Worm (Caenorhabditis elegans) whole organism, young adult: ENCODE measurements around the gene far-3.

ENCODE experiments used
- B0019.2 ChIP-seq: fragments of 200-800 bp; sonication (Bioruptor generic); conservative IDR thresholded peaks from 2 replicates; pipeline ENCODE4 v1.3.6; 2022; ENCODE audit warnings: missing genetic modification reagents, missing genetic modification characterization, missing compliant biosample characterization
- B0035.1 ChIP-seq: sonication (generic microtip); optimal IDR thresholded peaks from 2 replicates; lab custom pipeline; 2016; ENCODE audit warnings: missing genetic modification characterization, mild to moderate bottlenecking, missing compliant biosample characterization, missing genotype, missing genetic modification reagents
- F33H1.4 ChIP-seq: fragments of 200-800 bp; sonication (Bioruptor generic); IDR thresholded peaks from 2 replicates; pipeline ENCODE4 v1.3.6; 2022; ENCODE audit warnings: missing genetic modification reagents, missing genetic modification characterization, missing compliant biosample characterization
- F37B4.10 ChIP-seq: fragments of 200-800 bp; sonication (Bioruptor generic); IDR thresholded peaks from 2 replicates; pipeline ENCODE4 v1.3.6; 2022; ENCODE audit warnings: missing genetic modification characterization, missing compliant biosample characterization
- Y56A3A.18 ChIP-seq: fragments of 200-800 bp; sonication (Bioruptor generic); IDR thresholded peaks from 2 replicates; pipeline ENCODE4 v1.3.6; 2022; ENCODE audit warnings: missing genetic modification reagents, missing genetic modification characterization, missing compliant biosample characterization
- Y79H2A.3 ChIP-seq: fragments of 200-800 bp; sonication (Bioruptor generic); conservative IDR thresholded peaks from 2 replicates; pipeline ENCODE4 v1.3.6; 2022; ENCODE audit warnings: missing genetic modification reagents, missing genetic modification characterization, missing compliant biosample characterization
- Y95B8A.8 ChIP-seq: fragments of 200-800 bp; sonication (Bioruptor generic); IDR thresholded peaks from 2 replicates; pipeline ENCODE4 v1.3.6; 2022; ENCODE audit warnings: missing genetic modification reagents, missing genetic modification characterization, missing compliant biosample characterization
- akir-1 ChIP-seq: fragments of 200-800 bp; sonication (Bioruptor generic); optimal IDR thresholded peaks from 2 replicates; lab custom pipeline; 2018; ENCODE audit warnings: mild to moderate bottlenecking, missing genetic modification characterization, moderate library complexity, missing compliant biosample characterization
- ama-1 ChIP-seq, 3 experiments: fragments of 150-350 bp in 1 of 3; sonication (generic microtip) in 2 of 3; optimal IDR thresholded peaks; 2 replicates each; lab custom pipeline; 2014 to 2018; ENCODE audit warnings: missing biosample characterization in 2 of 3, missing genetic modification characterization in 2 of 3, missing genetic modification reagents in 2 of 3
- attf-3 ChIP-seq: fragments of 200-800 bp; sonication (Bioruptor generic); conservative IDR thresholded peaks from 2 replicates; pipeline ENCODE4 v1.3.6; 2022; ENCODE audit warnings: missing genetic modification reagents, missing genetic modification characterization, missing compliant biosample characterization
- bed-1 ChIP-seq: fragments of 200-800 bp; sonication (Bioruptor generic); IDR thresholded peaks from 2 replicates; pipeline ENCODE4 v1.3.6; 2022; ENCODE audit warnings: missing genetic modification reagents, missing genetic modification characterization, missing compliant biosample characterization
- bed-2 ChIP-seq: fragments of 200-800 bp; sonication (Bioruptor generic); IDR thresholded peaks from 2 replicates; pipeline ENCODE4 v1.3.6; 2022; ENCODE audit warnings: missing genetic modification reagents, missing genetic modification characterization, missing compliant biosample characterization
- ccch-3 ChIP-seq: fragments of 200-800 bp; sonication (Bioruptor generic); optimal IDR thresholded peaks from 2 replicates; lab custom pipeline; 2018; ENCODE audit warnings: mild to moderate bottlenecking, missing genetic modification characterization, missing compliant biosample characterization
- ceh-40 ChIP-seq: fragments of 200-800 bp; sonication (Bioruptor generic); IDR thresholded peaks from 2 replicates; pipeline ENCODE4 v1.3.6; 2022; ENCODE audit warnings: missing genetic modification characterization, missing compliant biosample characterization
- ceh-58 ChIP-seq: fragments of 200-800 bp; sonication (Bioruptor generic); IDR thresholded peaks from 2 replicates; pipeline ENCODE4 v1.3.6; 2022; ENCODE audit warnings: missing genetic modification characterization, missing compliant biosample characterization
- dox-1 ChIP-seq: fragments of 200-800 bp; sonication (Bioruptor generic); IDR thresholded peaks from 2 replicates; pipeline ENCODE4 v1.3.6; 2022; ENCODE audit warnings: missing genetic modification reagents, missing genetic modification characterization, missing compliant biosample characterization
- dpl-1 ChIP-seq: fragments of 150-350 bp; optimal IDR thresholded peaks from 2 replicates; lab custom pipeline; 2014; ENCODE audit warnings: missing biosample characterization, missing genetic modification reagents, missing genetic modification characterization
- efl-1 ChIP-seq: fragments of 150-350 bp; optimal IDR thresholded peaks from 2 replicates; lab custom pipeline; 2014; ENCODE audit warnings: missing biosample characterization, missing genetic modification reagents, missing genetic modification characterization
- egl-18 ChIP-seq: fragments of 200-800 bp; sonication (Bioruptor generic); IDR thresholded peaks from 2 replicates; pipeline ENCODE4 v1.3.6; 2022; ENCODE audit warnings: missing genetic modification reagents, missing genetic modification characterization, missing compliant biosample characterization
- egrh-3 ChIP-seq: fragments of 200-800 bp; sonication (Bioruptor generic); IDR thresholded peaks from 2 replicates; pipeline ENCODE4 v1.3.6; 2022; ENCODE audit warnings: missing genetic modification reagents, missing genetic modification characterization, missing compliant biosample characterization
- ets-4 ChIP-seq: fragments of 200-800 bp; sonication (Bioruptor generic); optimal IDR thresholded peaks from 2 replicates; lab custom pipeline; 2018; ENCODE audit warnings: mild to moderate bottlenecking, missing genetic modification characterization, missing compliant biosample characterization
- hlh-12 ChIP-seq: sonication (generic microtip); optimal IDR thresholded peaks from 2 replicates; lab custom pipeline; 2016; ENCODE audit warnings: missing genetic modification characterization, missing compliant biosample characterization
- hlh-26 ChIP-seq: fragments of 200-800 bp; sonication (Bioruptor generic); conservative IDR thresholded peaks from 2 replicates; pipeline ENCODE4 v1.3.6; 2022; ENCODE audit warnings: missing genetic modification reagents, missing genetic modification characterization, missing compliant biosample characterization
- let-526 ChIP-seq: fragments of 200-800 bp; sonication (Bioruptor generic); IDR thresholded peaks from 2 replicates; pipeline ENCODE4 v1.3.6; 2022; ENCODE audit warnings: missing genetic modification reagents, missing genetic modification characterization, missing compliant biosample characterization
- lin-35 ChIP-seq, 3 experiments: fragments of 150-350 bp in 2 of 3; sonication (generic microtip) in 1 of 3; optimal IDR thresholded peaks; 2 replicates each; lab custom pipeline; 2014 to 2018; ENCODE audit warnings: missing biosample characterization in 3 of 3, missing genetic modification characterization in 3 of 3, missing genetic modification reagents in 3 of 3
- lin-40 ChIP-seq: sonication (generic microtip); optimal IDR thresholded peaks from 2 replicates; lab custom pipeline; 2016; ENCODE audit warnings: missing genetic modification characterization, mild to moderate bottlenecking, missing compliant biosample characterization, missing genotype, missing genetic modification reagents
- lin-54 ChIP-seq: fragments of 200-800 bp; sonication (Bioruptor generic); optimal IDR thresholded peaks from 2 replicates; lab custom pipeline; 2018; ENCODE audit warnings: mild to moderate bottlenecking, missing genetic modification characterization, missing compliant biosample characterization
- lsl-1 ChIP-seq: fragments of 200-800 bp; sonication (Bioruptor generic); optimal IDR thresholded peaks from 2 replicates; lab custom pipeline; 2018; ENCODE audit warnings: mild to moderate bottlenecking, missing genetic modification characterization, moderate library complexity, missing compliant biosample characterization
- madf-10 ChIP-seq: sonication (generic microtip); optimal IDR thresholded peaks from 2 replicates; lab custom pipeline; 2016; ENCODE audit warnings: mild to moderate bottlenecking, missing genetic modification characterization, missing compliant biosample characterization
- madf-8 ChIP-seq: fragments of 200-800 bp; sonication (Bioruptor generic); conservative IDR thresholded peaks from 2 replicates; pipeline ENCODE4 v1.3.6; 2022; ENCODE audit warnings: missing genetic modification reagents, missing genetic modification characterization, missing compliant biosample characterization
- mel-28 ChIP-seq: sonication (generic microtip); optimal IDR thresholded peaks from 2 replicates; lab custom pipeline; 2016; ENCODE audit warnings: borderline replicate concordance, mild to moderate bottlenecking, missing genetic modification characterization, missing compliant biosample characterization
- mxl-1 ChIP-seq: sonication (generic microtip); optimal IDR thresholded peaks from 2 replicates; lab custom pipeline; 2016; ENCODE audit warnings: missing genetic modification characterization, missing compliant biosample characterization
- nhr-120 ChIP-seq: fragments of 200-800 bp; sonication (Bioruptor generic); IDR thresholded peaks from 2 replicates; pipeline ENCODE4 v1.3.6; 2022; ENCODE audit warnings: missing genetic modification characterization, missing compliant biosample characterization
- nhr-27 ChIP-seq: fragments of 200-800 bp; sonication (Bioruptor generic); optimal IDR thresholded peaks from 2 replicates; lab custom pipeline; 2018; ENCODE audit warnings: mild to moderate bottlenecking, missing genetic modification characterization, moderate library complexity, missing compliant biosample characterization
- pbrm-1 ChIP-seq: fragments of 200-800 bp; sonication (Bioruptor generic); IDR thresholded peaks from 2 replicates; pipeline ENCODE4 v1.3.6; 2022; ENCODE audit warnings: missing genetic modification reagents, missing genetic modification characterization, missing compliant biosample characterization
- pha-4 ChIP-seq: fragments of 150-350 bp; sonication (generic microtip); optimal IDR thresholded peaks from 2 replicates; lab custom pipeline; 2014; ENCODE audit warnings: missing biosample characterization, missing genetic modification reagents, missing genetic modification characterization
- rec-8 ChIP-seq, 2 experiments: sonication (generic microtip); optimal IDR thresholded peaks; 2 replicates each; lab custom pipeline; 2016; ENCODE audit warnings: mild to moderate bottlenecking in 2 of 2, missing genetic modification characterization in 2 of 2, missing genetic modification reagents in 2 of 2, missing genotype in 2 of 2, missing biosample characterization in 1 of 2, missing compliant biosample characterization in 1 of 2, moderate library complexity in 1 of 2
- sdz-38 ChIP-seq: sonication (generic microtip); optimal IDR thresholded peaks from 2 replicates; lab custom pipeline; 2016; ENCODE audit warnings: missing genotype, missing genetic modification characterization, missing compliant biosample characterization
- unc-130 ChIP-seq: sonication (generic microtip); optimal IDR thresholded peaks from 2 replicates; lab custom pipeline; 2016; ENCODE audit warnings: missing genetic modification reagents, missing genetic modification characterization, missing compliant biosample characterization
- zfh-2 ChIP-seq: fragments of 200-800 bp; sonication (Bioruptor generic); conservative IDR thresholded peaks from 2 replicates; pipeline ENCODE4 v1.3.6; 2022; ENCODE audit warnings: missing genetic modification reagents, missing genetic modification characterization, missing compliant biosample characterization
- ztf-28 ChIP-seq: fragments of 200-800 bp; sonication (Bioruptor generic); IDR thresholded peaks from 2 replicates; pipeline ENCODE4 v1.3.6; 2022; ENCODE audit warnings: missing genetic modification reagents, missing genetic modification characterization, missing compliant biosample characterization
- ztf-6 ChIP-seq: fragments of 200-800 bp; sonication (Bioruptor generic); IDR thresholded peaks from 2 replicates; pipeline ENCODE4 v1.3.6; 2022; ENCODE audit warnings: missing genetic modification reagents, missing genetic modification characterization, missing compliant biosample characterization

far-3 gene

ce11 chrV:13026631-13027299, 29.4 kb upstream of the far-3 start (continued):
- TF ChIP-seq efl-1 (GFP tag; lab: Kevin White, UChicago): no peak
- no peak for TF ChIP-seq madf-8 (GFP tag; lab: Robert Waterston, UW)
- TF ChIP-seq dpl-1: no peak
- TF ChIP-seq unc-130 (GFP tag; lab: Kevin White, UChicago): no peak
- TF ChIP-seq ets-4 (GFP tag; lab: Kevin White, UChicago): no peak
- TF ChIP-seq ztf-6 (GFP tag; lab: Robert Waterston, UW): no peak
- TF ChIP-seq mxl-1 (tag; lab: Kevin White, UChicago): no peak
- no peak for TF ChIP-seq F37B4.10 (GFP tag; lab: Robert Waterston, UW)
- no peak for TF ChIP-seq egl-18 (GFP tag; lab: Robert Waterston, UW)
- no peak for TF ChIP-seq F33H1.4 (GFP tag; lab: Robert Waterston, UW)

ce11 chrV:13025283-13025682, 28.0 kb upstream of the far-3 start:
- 0 out of 2 replicates have a peak, but pooled peaks have one; percentile 21 for TF ChIP-seq ceh-58 (GFP tag; lab: Robert Waterston, UW)
- no peak for TF ChIP-seq pha-4 (tag; lab: Kevin White, UChicago)
- TF ChIP-seq hlh-26 (GFP tag; lab: Robert Waterston, UW): no peak
- TF ChIP-seq ztf-28 (GFP tag; lab: Robert Waterston, UW): 0 out of 2 replicates have a peak, but pooled peaks have one; percentile 20

ce11 chrV:13024499-13024898, 27.2 kb upstream of the far-3 start:
- TF ChIP-seq rec-8 (tag; optimal IDR thresholded peaks at IDR 0.05; lab: Kevin White, UChicago) (no peak), pbrm-1 (no peak), dox-1 (GFP tag; lab: Robert Waterston, UW) (no peak), hlh-26 (GFP tag; lab: Robert Waterston, UW) (no peak), sdz-38 (tag; lab: Kevin White, UChicago) (no peak), zfh-2 (GFP tag; lab: Robert Waterston, UW) (no peak), mxl-1 (tag; lab: Kevin White, UChicago) (no peak), ccch-3 (GFP tag; lab: Kevin White, UChicago) (no peak), Y56A3A.18 (no peak), ceh-40 (no peak), lin-54 (no peak), B0019.2 (GFP tag; lab: Robert Waterston, UW) (no peak), lin-40 (no peak), nhr-120 (GFP tag; lab: Robert Waterston, UW) (no peak), let-526 (GFP tag; lab: Robert Waterston, UW) (no peak), bed-1 (GFP tag; lab: Robert Waterston, UW) (no peak), hlh-12 (tag; lab: Kevin White, UChicago) (no peak)

- no peak for TF ChIP-seq lin-35 (GFP tag; optimal IDR thresholded peaks at IDR 0.05; lab: Kevin White, UChicago)
These were observed 24.9 kb upstream of the far-3 start for ce11 chrV:13022265-13022664.

ce11 chrV:13021540-13021939, 24.2 kb upstream of the far-3 start:
- no peak for TF ChIP-seq ama-1 (optimal IDR thresholded peaks at IDR 0.05; lab: Kevin White, UChicago)
- no peak for TF ChIP-seq ama-1 (GFP tag; optimal IDR thresholded peaks at IDR 0.05; lab: Kevin White, UChicago)
- TF ChIP-seq attf-3: no peak
- no peak for TF ChIP-seq Y95B8A.8 (GFP tag; lab: Robert Waterston, UW)
- TF ChIP-seq lin-54: no peak
- TF ChIP-seq madf-10 (tag; lab: Kevin White, UChicago): no peak
- no peak for TF ChIP-seq akir-1 (GFP tag; lab: Kevin White, UChicago)
- TF ChIP-seq bed-2: no peak
- no peak for TF ChIP-seq egrh-3 (GFP tag; lab: Robert Waterston, UW)
- TF ChIP-seq lin-35 (GFP tag; optimal IDR thresholded peaks at IDR 0.05; lab: Kevin White, UChicago): no peak
- TF ChIP-seq nhr-27 (tag; lab: Kevin White, UChicago): no peak
- TF ChIP-seq ccch-3 (GFP tag; lab: Kevin White, UChicago): no peak
- no peak for TF ChIP-seq lsl-1 (GFP tag; lab: Kevin White, UChicago)
- no peak for TF ChIP-seq mel-28 (tag; lab: Kevin White, UChicago)
- TF ChIP-seq egl-18 (GFP tag; lab: Robert Waterston, UW): no peak
- no peak for TF ChIP-seq B0035.1 (tag; lab: Kevin White, UChicago)
- TF ChIP-seq Y79H2A.3 (GFP tag; lab: Robert Waterston, UW): no peak
